ENCODE assay signal across 1 fruit fly cellular context in the genomic region with DNA sequence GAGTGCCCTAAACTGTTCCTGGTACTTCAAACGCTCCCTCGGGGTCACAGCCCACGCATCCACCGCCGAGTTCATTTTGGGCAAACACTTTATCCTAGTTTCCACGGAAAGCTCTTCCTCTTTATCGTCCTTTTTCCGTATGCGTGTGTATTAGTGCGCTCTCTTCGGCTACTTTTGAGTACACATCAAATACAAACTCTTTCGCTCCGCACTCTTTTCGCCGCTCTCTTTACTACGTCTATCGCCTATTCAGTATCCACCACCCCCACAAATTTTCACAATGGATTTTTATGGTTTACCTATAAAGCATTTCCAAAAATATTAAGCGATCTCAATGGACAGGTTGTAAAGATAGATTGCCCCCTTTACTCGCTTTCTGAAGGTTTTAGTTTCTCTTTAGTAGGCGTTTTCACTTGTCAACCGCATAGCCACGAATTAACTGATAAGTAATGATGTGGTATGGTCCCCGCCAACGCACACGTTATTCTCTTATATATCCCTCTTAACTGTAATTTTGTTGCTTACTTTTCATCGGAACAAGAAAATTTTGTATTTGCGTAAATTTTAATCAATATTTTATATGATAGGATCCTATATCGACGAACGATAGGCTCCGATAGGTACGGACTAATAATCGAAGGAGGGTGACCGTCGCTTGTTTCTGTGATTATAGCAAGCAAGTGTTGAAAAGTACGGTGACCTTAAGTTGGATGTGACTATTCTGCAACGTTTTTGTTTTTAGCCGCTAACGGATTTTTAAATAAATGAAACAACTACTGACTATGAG.
TF ChIP-seq lines count a peak whose summit lies in the region.

Gene Dap160, minus strand, starts transcription at position 634 of the 787 bp plus-strand sequence.

TF ChIP-seq in whole organism, embryonic, 481 proteins besides CTCF, POLR2A, EP300 and RAD21 (continued from another document):
- TF ChIP-seq Bgb (GFP tag; IDR thresholded peaks at IDR 0.05; lab: Robert Waterston, UW; ENCODE audit: partially characterized antibody) (peak; percentile 78), tll (GFP tag; optimal IDR thresholded peaks at IDR 0.05; lab: Kevin White, UChicago) (no peak), zen2 (GFP tag; IDR thresholded peaks at IDR 0.05; lab: Robert Waterston, UW; ENCODE audit: partially characterized antibody) (peak; percentile 50; the same call in 1 of the 3 replicates), sens (GFP tag; lab: Kevin White, UChicago) (peak; percentile 76), Bteb2 (GFP tag; optimal IDR thresholded peaks at IDR 0.05; lab: Kevin White, UChicago) (no peak), CG8089 (GFP tag; optimal IDR thresholded peaks at IDR 0.05; lab: Kevin White, UChicago) (no peak), CG10209 (GFP tag; optimal IDR thresholded peaks at IDR 0.05; lab: Kevin White, UChicago) (no peak), CG11085 (GFP tag; IDR thresholded peaks at IDR 0.05; lab: Robert Waterston, UW) (no peak), CG12744 (GFP tag; optimal IDR thresholded peaks at IDR 0.05; lab: Kevin White, UChicago) (no peak), CG4424 (GFP tag; optimal IDR thresholded peaks at IDR 0.05; lab: Kevin White, UChicago) (no peak), exex (tag; optimal IDR thresholded peaks at IDR 0.05; lab: Kevin White, UChicago) (peak; percentile 39), E2f2 (GFP tag; IDR thresholded peaks at IDR 0.05; lab: Robert Waterston, UW) (peak; percentile 60), Rfx (GFP tag; IDR thresholded peaks at IDR 0.05; lab: Robert Waterston, UW) (peak; percentile 52; the same call in 1 of the 2 replicates), CG8924 (tag; optimal IDR thresholded peaks at IDR 0.05; lab: Kevin White, UChicago) (no peak), salm (tag; optimal IDR thresholded peaks at IDR 0.05; lab: Kevin White, UChicago) (no peak), CG3838 (GFP tag; optimal IDR thresholded peaks at IDR 0.05; lab: Kevin White, UChicago) (no peak), CG4820 (GFP tag; optimal IDR thresholded peaks at IDR 0.05; lab: Kevin White, UChicago) (no peak), gce (GFP tag; IDR thresholded peaks at IDR 0.05; lab: Robert Waterston, UW) (no peak), CG3065 (GFP tag; optimal IDR thresholded peaks at IDR 0.05; lab: Kevin White, UChicago) (no peak), Fer2 (tag; optimal IDR thresholded peaks at IDR 0.05; lab: Kevin White, UChicago) (no peak), CkIIα-i1 (GFP tag; IDR thresholded peaks at IDR 0.05; lab: Robert Waterston, UW) (no peak), bbx (GFP tag; IDR thresholded peaks at IDR 0.05; lab: Robert Waterston, UW; ENCODE audit: partially characterized antibody) (peak; percentile 76), unpg (GFP tag; optimal IDR thresholded peaks at IDR 0.05; lab: Kevin White, UChicago) (no peak), Hey (tag; optimal IDR thresholded peaks at IDR 0.05; lab: Kevin White, UChicago) (no peak), hb (GFP tag; IDR thresholded peaks at IDR 0.05; lab: Robert Waterston, UW; ENCODE audit: partially characterized antibody) (peak; percentile 63; the same call in 1 of the 3 replicates), Med (GFP tag; lab: Kevin White, UChicago) (peak; percentile 79), tx (GFP tag; optimal IDR thresholded peaks at IDR 0.05; lab: Kevin White, UChicago) (no peak), CG3407 (GFP tag; optimal IDR thresholded peaks at IDR 0.05; lab: Kevin White, UChicago) (no peak), Fer3 (tag; optimal IDR thresholded peaks at IDR 0.05; lab: Kevin White, UChicago) (no peak), CG17912 (GFP tag; optimal IDR thresholded peaks at IDR 0.05; lab: Kevin White, UChicago) (no peak), Rx (GFP tag; IDR thresholded peaks at IDR 0.05; lab: Robert Waterston, UW) (no peak), CG10959 (GFP tag; IDR thresholded peaks at IDR 0.05; lab: Robert Waterston, UW) (no peak), PHDP (tag; optimal IDR thresholded peaks at IDR 0.05; lab: Kevin White, UChicago) (no peak), esg (GFP tag; conservative IDR thresholded peaks at IDR 0.05; lab: Robert Waterston, UW) (no peak), oc (tag; optimal IDR thresholded peaks at IDR 0.05; lab: Kevin White, UChicago) (no peak), CG15073 (GFP tag; optimal IDR thresholded peaks at IDR 0.05; lab: Kevin White, UChicago) (no peak), cas (GFP tag; IDR thresholded peaks at IDR 0.05; lab: Robert Waterston, UW) (no peak), CG11456 (GFP tag; IDR thresholded peaks at IDR 0.05; lab: Robert Waterston, UW) (no peak; the same call in 2 of the 3 replicates), crc (GFP tag; optimal IDR thresholded peaks at IDR 0.05; lab: Kevin White, UChicago) (no peak), fd3F (GFP tag; optimal IDR thresholded peaks at IDR 0.05; lab: Kevin White, UChicago) (no peak), Hand (GFP tag; optimal IDR thresholded peaks at IDR 0.05; lab: Kevin White, UChicago) (no peak), pum (GFP tag; optimal IDR thresholded peaks at IDR 0.05; lab: Kevin White, UChicago) (no peak), so (GFP tag; IDR thresholded peaks at IDR 0.05; lab: Robert Waterston, UW) (no peak), fd64A (GFP tag; optimal IDR thresholded peaks at IDR 0.05; lab: Kevin White, UChicago) (no peak), chm (GFP tag; IDR thresholded peaks at IDR 0.05; lab: Robert Waterston, UW) (no peak), CG9797 (GFP tag; optimal IDR thresholded peaks at IDR 0.05; lab: Kevin White, UChicago) (peak; percentile 29), CG6175 (GFP tag; IDR thresholded peaks at IDR 0.05; lab: Robert Waterston, UW) (no peak), CG17361 (GFP tag; IDR thresholded peaks at IDR 0.05; lab: Robert Waterston, UW) (no peak), ci (GFP tag; IDR thresholded peaks at IDR 0.05; lab: Robert Waterston, UW) (no peak), pb (GFP tag; optimal IDR thresholded peaks at IDR 0.05; lab: Kevin White, UChicago) (no peak), chif (GFP tag; optimal IDR thresholded peaks at IDR 0.05; lab: Kevin White, UChicago) (no peak), hth (optimal IDR thresholded peaks at IDR 0.05; lab: Kevin White, UChicago) (no peak), NfI (GFP tag; optimal IDR thresholded peaks at IDR 0.05; lab: Kevin White, UChicago) (no peak), NK7.1 (GFP tag; optimal IDR thresholded peaks at IDR 0.05; lab: Kevin White, UChicago) (no peak), repo (GFP tag; optimal IDR thresholded peaks at IDR 0.05; lab: Kevin White, UChicago) (no peak), Oaz (GFP tag; IDR thresholded peaks at IDR 0.05; lab: Robert Waterston, UW) (no peak), twi (tag; optimal IDR thresholded peaks at IDR 0.05; lab: Kevin White, UChicago) (no peak), lmd (GFP tag; IDR thresholded peaks at IDR 0.05; lab: Robert Waterston, UW) (no peak), Mrtf (GFP tag; IDR thresholded peaks at IDR 0.05; lab: Robert Waterston, UW) (no peak), CG13296 (GFP tag; optimal IDR thresholded peaks at IDR 0.05; lab: Kevin White, UChicago) (no peak), knrl (GFP tag; IDR thresholded peaks at IDR 0.05; lab: Robert Waterston, UW; ENCODE audit: partially characterized antibody) (peak; percentile 68), tin (GFP tag; optimal IDR thresholded peaks at IDR 0.05; lab: Kevin White, UChicago) (no peak), CG12071 (GFP tag; optimal IDR thresholded peaks at IDR 0.05; lab: Kevin White, UChicago) (no peak), otp (GFP tag; IDR thresholded peaks at IDR 0.05; lab: Robert Waterston, UW) (no peak), nerfin-1 (tag; optimal IDR thresholded peaks at IDR 0.05; lab: Kevin White, UChicago) (no peak), CG13287 (GFP tag; IDR thresholded peaks at IDR 0.05; lab: Robert Waterston, UW; ENCODE audit: partially characterized antibody) (peak; percentile 77), ap (GFP tag; IDR thresholded peaks at IDR 0.05; lab: Robert Waterston, UW) (no peak)
